Worm (Caenorhabditis elegans) whole organism, L2 larva: Measurements from ENCODE around the gene fln-1.
A peak's percentile ranks its signal among the peaks of the same experiment; 100 is the strongest.
"Not testable (repeated sequence)": the region's sequence is repeated elsewhere in the genome, so short reads cannot be mapped to it uniquely, and the experiment has no call there.

ENCODE experiments used
- blmp-1 ChIP-seq: sonication (generic microtip); optimal IDR thresholded peaks from 2 replicates; lab custom pipeline; 2017; ENCODE audit warnings: missing genetic modification characterization, mild to moderate bottlenecking, missing compliant biosample characterization, antibody characterized with exemption, moderate library complexity; ENCODE audit not compliant: insufficient read depth
- lin-13 ChIP-seq: fragments of 150-350 bp; optimal IDR thresholded peaks from 2 replicates; lab custom pipeline; 2014; ENCODE audit warnings: missing biosample characterization, missing genetic modification reagents, missing genetic modification characterization
- nhr-11 ChIP-seq: fragments of 150-350 bp; optimal IDR thresholded peaks from 2 replicates; lab custom pipeline; 2014; ENCODE audit warnings: missing biosample characterization, missing genetic modification characterization
- nhr-23 ChIP-seq: fragments of 150-350 bp; optimal IDR thresholded peaks from 2 replicates; lab custom pipeline; 2014; ENCODE audit warnings: missing biosample characterization, missing genetic modification reagents, missing genetic modification characterization
- nhr-6 ChIP-seq: fragments of 150-350 bp; optimal IDR thresholded peaks from 2 replicates; lab custom pipeline; 2014; ENCODE audit warnings: missing biosample characterization, missing genetic modification characterization

ce11 chrIV:385150-385937 lies 9.5 kb upstream of the fln-1 start, which contains the start of gene rps-24:
- TF ChIP-seq nhr-11, nhr-23 (tag; lab: Kevin White, UChicago): not testable (repeated sequence)
- TF ChIP-seq blmp-1, result peak; percentile 49
- peak; percentile 80 for TF ChIP-seq nhr-6
- TF ChIP-seq lin-13 (GFP tag; lab: Kevin White, UChicago), result peak; percentile 93
